Fruit fly (Drosophila melanogaster): ENCODE data around the gene InR.

dm6 chr3R:21593079-21593478 lies 26.0 kb downstream of the InR start:
- no peak for TF ChIP-seq Rel (GFP tag; optimal IDR thresholded peaks at IDR 0.05)
- no peak for TF ChIP-seq Rel (tag; optimal IDR thresholded peaks at IDR 0.05)
- no peak for TF ChIP-seq Myc (optimal IDR thresholded peaks at IDR 0.05)
- no peak for TF ChIP-seq tai (GFP tag; optimal IDR thresholded peaks at IDR 0.05)
- no peak for TF ChIP-seq Mio (GFP tag; optimal IDR thresholded peaks at IDR 0.05)
- no peak for TF ChIP-seq fru (GFP tag; optimal IDR thresholded peaks at IDR 0.05)
- no peak for TF ChIP-seq Dif (GFP tag; optimal IDR thresholded peaks at IDR 0.05; ENCODE audit: partially characterized antibody)
- TF ChIP-seq pan (optimal IDR thresholded peaks at IDR 0.05), result no peak
- no peak for TF ChIP-seq br (GFP tag; optimal IDR thresholded peaks at IDR 0.05)
- TF ChIP-seq CG9705 (GFP tag; optimal IDR thresholded peaks at IDR 0.05), result no peak
- no peak for TF ChIP-seq dsf (GFP tag; optimal IDR thresholded peaks at IDR 0.05; ENCODE audit: borderline replicate concordance)
- no peak for TF ChIP-seq Vsx2 (GFP tag; optimal IDR thresholded peaks at IDR 0.05; ENCODE audit: partially characterized antibody)
- no peak for TF ChIP-seq Hnf4 (GFP tag; optimal IDR thresholded peaks at IDR 0.05)
- TF ChIP-seq woc (GFP tag; optimal IDR thresholded peaks at IDR 0.05), result no peak
- no peak for TF ChIP-seq jim (GFP tag; optimal IDR thresholded peaks at IDR 0.05)

Measured in whole organism, wandering third instar larva.